Worm (Caenorhabditis elegans): ENCODE data around the gene C23G10.10.

C23G10.10 gene

DNA sequence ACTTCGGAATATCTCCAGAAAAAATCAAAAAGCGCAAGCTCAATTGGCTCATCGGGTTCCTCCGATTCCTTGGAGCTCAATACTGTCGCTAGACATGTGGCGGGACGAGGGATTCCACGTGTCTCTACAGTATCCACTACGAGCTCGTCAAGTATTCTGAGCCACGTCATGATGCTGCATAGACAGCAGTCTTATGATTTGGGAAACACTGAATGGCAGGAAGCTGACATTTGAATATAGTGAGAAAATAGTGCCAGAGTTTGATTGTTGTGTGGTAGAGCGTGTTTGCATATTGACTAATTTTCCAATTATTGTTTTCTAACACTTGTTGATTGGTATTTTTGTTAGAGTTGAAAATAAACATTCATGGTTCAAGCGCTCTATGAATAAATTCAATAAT lies 50.4 kb downstream of the C23G10.10 start:
- TF ChIP-seq dao-5 (tag; optimal IDR thresholded peaks at IDR 0.05) (no peak), him-1 (tag; optimal IDR thresholded peaks at IDR 0.05) (no peak), W03F9.2 (tag; optimal IDR thresholded peaks at IDR 0.05) (no peak)

Measured in whole organism, L4/young adult.